Fruit fly (Drosophila melanogaster) whole organism, prepupa: Measurements from ENCODE around the gene Fie.
A peak's percentile ranks its signal among the peaks of the same experiment; 100 is the strongest.

Experiments used
- CG10669 ChIP-seq: fragments of 200-800 bp; sonication (Bioruptor generic); optimal IDR thresholded peaks from 3 replicates; lab custom pipeline; 2018; ENCODE audit warnings: missing biosample characterization, mild to moderate bottlenecking, missing genetic modification characterization, moderate library complexity
- CG11294 ChIP-seq: fragments of 200-800 bp; sonication (Bioruptor generic); IDR thresholded peaks from 2 replicates; pipeline ENCODE4 v1.3.6; 2022; ENCODE audit warnings: missing biosample characterization, missing genetic modification characterization
- CG16779 ChIP-seq: fragments of 200-800 bp; sonication (Bioruptor generic); optimal IDR thresholded peaks from 3 replicates; lab custom pipeline; 2017; ENCODE audit warnings: missing biosample characterization, mild to moderate bottlenecking, missing genetic modification characterization
- CG3032 ChIP-seq: fragments of 200-800 bp; optimal IDR thresholded peaks from 2 replicates; lab custom pipeline; 2019; ENCODE audit warnings: missing biosample characterization, mild to moderate bottlenecking, missing genetic modification characterization, moderate library complexity
- CG31627 ChIP-seq: fragments of 200-800 bp; sonication (Bioruptor generic); optimal IDR thresholded peaks from 3 replicates; lab custom pipeline; 2016; ENCODE audit warnings: missing biosample characterization, missing genetic modification characterization
- CG32006 ChIP-seq: fragments of 200-800 bp; sonication (Bioruptor generic); optimal IDR thresholded peaks from 3 replicates; lab custom pipeline; 2017; ENCODE audit warnings: missing biosample characterization, mild to moderate bottlenecking, missing genetic modification characterization
- CG6163 ChIP-seq: fragments of 200-800 bp; sonication (Bioruptor generic); IDR thresholded peaks from 3 replicates; pipeline ENCODE4 v1.3.6; 2022; ENCODE audit warnings: missing biosample characterization, missing genetic modification characterization
- CG6276 ChIP-seq: fragments of 200-800 bp; sonication (Bioruptor generic); optimal IDR thresholded peaks from 2 replicates; lab custom pipeline; 2017; ENCODE audit warnings: missing biosample characterization, mild to moderate bottlenecking, missing genetic modification characterization
- CG6792 ChIP-seq: fragments of 200-800 bp; sonication (Bioruptor generic); optimal IDR thresholded peaks from 3 replicates; lab custom pipeline; 2016; ENCODE audit warnings: missing biosample characterization, missing genetic modification characterization
- CG6854 ChIP-seq: fragments of 200-800 bp; sonication (Bioruptor generic); optimal IDR thresholded peaks from 2 replicates; lab custom pipeline; 2017; ENCODE audit warnings: missing biosample characterization, mild to moderate bottlenecking, missing genetic modification characterization
- CG8119 ChIP-seq: fragments of 200-800 bp; sonication (Bioruptor generic); IDR thresholded peaks from 3 replicates; pipeline ENCODE4 v1.3.6; 2022; ENCODE audit warnings: missing biosample characterization, missing genetic modification characterization
- CG8632 ChIP-seq: fragments of 200-800 bp; sonication (Bioruptor generic); optimal IDR thresholded peaks from 3 replicates; lab custom pipeline; 2016; ENCODE audit warnings: missing biosample characterization, missing genetic modification characterization
- Eip75B ChIP-seq: fragments of 200-800 bp; sonication (Bioruptor generic); optimal IDR thresholded peaks from 3 replicates; lab custom pipeline; 2016; ENCODE audit warnings: missing biosample characterization, missing genetic modification characterization
- Eip78C ChIP-seq: fragments of 200-800 bp; sonication (Bioruptor generic); peaks from one replicate; lab custom pipeline; 2016; ENCODE audit warnings: missing biosample characterization, missing genetic modification characterization
- Eip93F ChIP-seq: fragments of 200-800 bp; sonication (Bioruptor generic); optimal IDR thresholded peaks from 2 replicates; lab custom pipeline; 2016; ENCODE audit warnings: missing biosample characterization, mild to moderate bottlenecking, missing genetic modification characterization
- Ets21C ChIP-seq: fragments of 200-800 bp; sonication (Bioruptor generic); optimal IDR thresholded peaks from 3 replicates; lab custom pipeline; 2016; ENCODE audit warnings: missing biosample characterization, missing genetic modification characterization
- Ets96B ChIP-seq: fragments of 200-800 bp; optimal IDR thresholded peaks from 2 replicates; lab custom pipeline; 2019; ENCODE audit warnings: missing biosample characterization, mild to moderate bottlenecking, missing genetic modification characterization, moderate library complexity
- Gug ChIP-seq: fragments of 200-800 bp; sonication (Bioruptor generic); IDR thresholded peaks from 2 replicates; pipeline ENCODE4 v1.3.6; 2022; ENCODE audit warnings: missing biosample characterization, missing genetic modification characterization
- Hr39 ChIP-seq: fragments of 200-800 bp; sonication (Bioruptor generic); optimal IDR thresholded peaks from 2 replicates; lab custom pipeline; 2016; ENCODE audit warnings: missing biosample characterization, missing genetic modification characterization
- Hr4 ChIP-seq: fragments of 200-800 bp; sonication (Bioruptor generic); optimal IDR thresholded peaks from 3 replicates; lab custom pipeline; 2016; ENCODE audit warnings: missing biosample characterization, missing genetic modification characterization
- Met ChIP-seq: fragments of 200-800 bp; sonication (Bioruptor generic); optimal IDR thresholded peaks from 3 replicates; lab custom pipeline; 2016; ENCODE audit warnings: missing biosample characterization, missing genetic modification characterization
- OdsH ChIP-seq: fragments of 200-800 bp; sonication (Bioruptor generic); optimal IDR thresholded peaks from 3 replicates; lab custom pipeline; 2016; ENCODE audit warnings: missing biosample characterization, missing genetic modification characterization
- Smox ChIP-seq: fragments of 200-800 bp; sonication (Bioruptor generic); optimal IDR thresholded peaks from 3 replicates; lab custom pipeline; 2016; ENCODE audit warnings: missing biosample characterization, missing genetic modification characterization
- Sox102F ChIP-seq: fragments of 200-800 bp; sonication (Bioruptor generic); optimal IDR thresholded peaks from 2 replicates; lab custom pipeline; 2016; ENCODE audit warnings: missing biosample characterization, mild to moderate bottlenecking, missing genetic modification characterization
- achi ChIP-seq: fragments of 200-800 bp; sonication (Bioruptor generic); optimal IDR thresholded peaks from 3 replicates; lab custom pipeline; 2016; ENCODE audit warnings: missing biosample characterization, missing genetic modification characterization
- dsx ChIP-seq: fragments of 200-800 bp; optimal IDR thresholded peaks from 3 replicates; lab custom pipeline; 2019; ENCODE audit warnings: missing biosample characterization, mild to moderate bottlenecking, missing genetic modification characterization, moderate library complexity; ENCODE audit not compliant: poor library complexity, severe bottlenecking
- eg ChIP-seq: fragments of 200-800 bp; sonication (Bioruptor generic); IDR thresholded peaks from 3 replicates; pipeline ENCODE4 v1.3.6; 2022; ENCODE audit warnings: missing biosample characterization, missing genetic modification characterization
- fd59A ChIP-seq: fragments of 200-800 bp; sonication (Bioruptor generic); optimal IDR thresholded peaks from 2 replicates; lab custom pipeline; 2017; ENCODE audit warnings: missing biosample characterization, mild to moderate bottlenecking, missing genetic modification characterization, missing genetic modification reagents
- fkh ChIP-seq: fragments of 200-800 bp; sonication (Bioruptor generic); optimal IDR thresholded peaks from 3 replicates; lab custom pipeline; 2017; ENCODE audit warnings: missing biosample characterization, mild to moderate bottlenecking, missing genetic modification characterization, moderate library complexity
- net ChIP-seq: fragments of 200-800 bp; sonication (Bioruptor generic); optimal IDR thresholded peaks from 3 replicates; lab custom pipeline; 2016; ENCODE audit warnings: missing biosample characterization, missing genetic modification characterization
- pdm3 ChIP-seq: fragments of 200-800 bp; sonication (Bioruptor generic); optimal IDR thresholded peaks from 3 replicates; lab custom pipeline; 2016; ENCODE audit warnings: missing biosample characterization, missing genetic modification characterization
- salr ChIP-seq, 2 experiments: fragments of 200-800 bp; sonication (Bioruptor generic); optimal IDR thresholded peaks; 3 replicates each; lab custom pipeline; 2016 to 2018; ENCODE audit warnings: missing biosample characterization in 2 of 2, missing genetic modification characterization in 2 of 2, mild to moderate bottlenecking in 1 of 2
- svp ChIP-seq: fragments of 200-800 bp; sonication (Bioruptor generic); peaks from one replicate; lab custom pipeline; 2016; ENCODE audit warnings: missing biosample characterization, missing genetic modification characterization
- topi ChIP-seq: fragments of 200-800 bp; sonication (Bioruptor generic); optimal IDR thresholded peaks from 3 replicates; lab custom pipeline; 2016; ENCODE audit warnings: missing biosample characterization, missing genetic modification characterization
- vri ChIP-seq: fragments of 200-800 bp; sonication (Bioruptor generic); optimal IDR thresholded peaks from 3 replicates; lab custom pipeline; 2016; ENCODE audit warnings: missing biosample characterization, mild to moderate bottlenecking, missing genetic modification characterization

Fie gene

dm6 chr3L:3878734-3879310, 13.6 kb upstream of the Fie start (continued):
- TF ChIP-seq Smox (GFP tag; lab: Kevin White, UChicago) = no peak
- peak; percentile 37 for TF ChIP-seq pdm3 (GFP tag; lab: Kevin White, UChicago)
- peak; percentile 57 for TF ChIP-seq CG3032 (tag; lab: Kevin White, UChicago)
- peak; percentile 97 for TF ChIP-seq eg (GFP tag; lab: Robert Waterston, UW)
- TF ChIP-seq CG8632 (GFP tag; lab: Kevin White, UChicago) = peak; percentile 46
- TF ChIP-seq CG11294 (GFP tag; lab: Robert Waterston, UW) = peak; percentile 21; the same call in 1 of the 2 replicates
- TF ChIP-seq CG16779 (tag; lab: Kevin White, UChicago) = peak; percentile 82
- TF ChIP-seq CG32006 (GFP tag; lab: Kevin White, UChicago) = peak; percentile 23
- TF ChIP-seq net = peak; percentile 81
- peak; percentile 49; the same call in 1 of the 2 replicates for TF ChIP-seq Gug (GFP tag; lab: Robert Waterston, UW)
- TF ChIP-seq vri (GFP tag; lab: Kevin White, UChicago) = peak; percentile 35
- no peak for TF ChIP-seq Hr39 (GFP tag; lab: Kevin White, UChicago)

dm6 chr3L:3882046-3882445, 10.3 kb upstream of the Fie start:
- TF ChIP-seq Eip78C (GFP tag; lab: Kevin White, UChicago) (peak; percentile 17), fkh (no peak), CG6854 (GFP tag; lab: Kevin White, UChicago) (no peak), Hr4 (GFP tag; lab: Kevin White, UChicago) (no peak), CG8119 (GFP tag; lab: Robert Waterston, UW) (no peak), CG31627 (GFP tag; lab: Kevin White, UChicago) (peak; percentile 8), CG6276 (GFP tag; lab: Kevin White, UChicago) (no peak), Eip75B (GFP tag; lab: Kevin White, UChicago) (no peak)

dm6 chr3L:3885933-3886332, 6.4 kb upstream of the Fie start:
- TF ChIP-seq CG31627 (GFP tag; lab: Kevin White, UChicago) (no peak), OdsH (GFP tag; lab: Kevin White, UChicago) (no peak), fd59A (GFP tag; lab: Kevin White, UChicago) (no peak), Sox102F (no peak), Eip93F (GFP tag; lab: Kevin White, UChicago) (no peak), Ets96B (tag; lab: Kevin White, UChicago) (no peak), CG10669 (no peak), Hr4 (GFP tag; lab: Kevin White, UChicago) (no peak), achi (GFP tag; lab: Kevin White, UChicago) (no peak), CG6163 (GFP tag; lab: Robert Waterston, UW) (no peak)

dm6 chr3L:3887392-3887791, 5.0 kb upstream of the Fie start:
- no peak for TF ChIP-seq CG6792 (GFP tag; lab: Kevin White, UChicago)
- no peak for TF ChIP-seq salr (GFP tag; optimal IDR thresholded peaks at IDR 0.05; lab: Kevin White, UChicago)
- TF ChIP-seq Ets21C (GFP tag; lab: Kevin White, UChicago) = no peak
- TF ChIP-seq Met (GFP tag; lab: Kevin White, UChicago) = no peak
- no peak for TF ChIP-seq fd59A (GFP tag; lab: Kevin White, UChicago)
- TF ChIP-seq Eip78C (GFP tag; lab: Kevin White, UChicago) = no peak
- no peak for TF ChIP-seq Hr39 (GFP tag; lab: Kevin White, UChicago)
- TF ChIP-seq net = no peak
- TF ChIP-seq CG10669 = no peak
- no peak for TF ChIP-seq CG8119 (GFP tag; lab: Robert Waterston, UW)
- TF ChIP-seq topi (GFP tag; lab: Kevin White, UChicago) = no peak
- TF ChIP-seq svp = no peak
- no peak for TF ChIP-seq dsx (GFP tag; lab: Kevin White, UChicago)
